In the genomic region with DNA sequence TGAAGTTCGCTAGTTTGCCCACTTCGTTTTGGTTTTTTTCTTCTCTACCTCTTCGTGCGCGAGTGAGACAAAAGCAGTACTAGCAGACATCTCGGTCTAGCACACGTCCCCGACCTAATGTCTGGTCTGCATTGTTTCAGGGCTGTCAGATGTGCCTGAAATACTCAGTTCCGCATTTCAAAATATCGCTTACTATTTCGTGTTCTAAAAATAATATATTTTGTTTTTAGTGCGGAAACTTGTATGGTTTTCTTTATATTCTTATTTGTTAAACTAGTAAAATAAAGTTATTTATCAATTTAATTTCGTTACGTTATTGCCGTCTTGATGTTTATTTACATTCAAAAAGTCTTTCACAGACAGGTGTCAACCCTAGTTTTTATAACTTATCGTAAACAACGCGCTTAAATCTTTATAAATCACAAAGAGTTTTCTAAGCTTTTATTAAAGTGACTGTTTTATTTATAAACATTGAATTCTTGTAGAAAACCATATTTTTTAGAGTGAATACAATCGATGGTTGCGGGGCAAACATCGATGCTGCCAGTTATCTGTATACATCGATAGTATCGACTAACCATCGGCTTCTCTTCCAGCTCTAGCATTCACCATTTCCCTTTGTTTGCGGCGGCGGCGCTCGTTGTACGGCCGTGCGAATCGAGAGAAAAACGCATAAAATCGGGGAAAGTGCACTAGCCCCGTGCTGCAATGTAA, we compare ENCODE assay signal across 1 fruit fly cellular context.
TF ChIP-seq lines count a peak whose summit lies in the region.

No protein-coding gene starts in this region.

TF ChIP-seq in whole organism, embryonic, 481 proteins besides CTCF, POLR2A, EP300 and RAD21 (continued from another document and continues in another):
- no peak for TF ChIP-seq CG9215 (GFP tag; IDR thresholded peaks at IDR 0.05; lab: Robert Waterston, UW)
- no peak for TF ChIP-seq aop (GFP tag; IDR thresholded peaks at IDR 0.05; lab: Robert Waterston, UW)
- no peak; the same call in 1 of the 2 replicates for TF ChIP-seq onecut (GFP tag; IDR thresholded peaks at IDR 0.05; lab: Robert Waterston, UW)
- no peak for TF ChIP-seq crc (GFP tag; optimal IDR thresholded peaks at IDR 0.05; lab: Kevin White, UChicago)
- TF ChIP-seq Lhr (GFP tag; optimal IDR thresholded peaks at IDR 0.05; lab: Kevin White, UChicago) = peak; percentile 8
- TF ChIP-seq CG13894 (tag; optimal IDR thresholded peaks at IDR 0.05; lab: Kevin White, UChicago) = peak; percentile 62
- no peak for TF ChIP-seq CG10565 (GFP tag; optimal IDR thresholded peaks at IDR 0.05; lab: Kevin White, UChicago)
- TF ChIP-seq CG11504 (tag; optimal IDR thresholded peaks at IDR 0.05; lab: Kevin White, UChicago) = peak; percentile 85
- TF ChIP-seq CG14050 (GFP tag; IDR thresholded peaks at IDR 0.05; lab: Robert Waterston, UW) = no peak
- peak; percentile 49 for TF ChIP-seq ERR (GFP tag; optimal IDR thresholded peaks at IDR 0.05; lab: Kevin White, UChicago)
- TF ChIP-seq CG1832 (GFP tag; optimal IDR thresholded peaks at IDR 0.05; lab: Kevin White, UChicago) = peak; percentile 87
- TF ChIP-seq CG7987 (GFP tag; optimal IDR thresholded peaks at IDR 0.05; lab: Kevin White, UChicago) = peak; percentile 33
- TF ChIP-seq sens (GFP tag; lab: Kevin White, UChicago) = peak; percentile 95
- TF ChIP-seq CG31224 (GFP tag; IDR thresholded peaks at IDR 0.05; lab: Robert Waterston, UW) = no peak
- peak; percentile 85 for TF ChIP-seq CG13424 (tag; optimal IDR thresholded peaks at IDR 0.05; lab: Kevin White, UChicago)
- peak; percentile 59 for TF ChIP-seq luna (GFP tag; optimal IDR thresholded peaks at IDR 0.05; lab: Kevin White, UChicago)
- TF ChIP-seq B-H2 (GFP tag; optimal IDR thresholded peaks at IDR 0.05; lab: Kevin White, UChicago) = peak; percentile 65
- peak; percentile 75 for TF ChIP-seq CG10209 (GFP tag; optimal IDR thresholded peaks at IDR 0.05; lab: Kevin White, UChicago)
- TF ChIP-seq jumu (GFP tag; optimal IDR thresholded peaks at IDR 0.05; lab: Kevin White, UChicago) = peak; percentile 2
- TF ChIP-seq C15 (GFP tag; IDR thresholded peaks at IDR 0.05; lab: Robert Waterston, UW) = no peak
- TF ChIP-seq bcd (GFP tag; optimal IDR thresholded peaks at IDR 0.05; lab: Kevin White, UChicago) = peak; percentile 70
- no peak for TF ChIP-seq crol (GFP tag; IDR thresholded peaks at IDR 0.05; lab: Robert Waterston, UW)
- TF ChIP-seq Ets97D (GFP tag; optimal IDR thresholded peaks at IDR 0.05; lab: Kevin White, UChicago) = peak; percentile 86
- peak in 1 of 3 experiments; percentile 76 for TF ChIP-seq lola (GFP tag; optimal IDR thresholded peaks at IDR 0.05; lab: Kevin White, UChicago)
- TF ChIP-seq CG6254 (GFP tag; optimal IDR thresholded peaks at IDR 0.05; lab: Kevin White, UChicago) = peak; percentile 37
- TF ChIP-seq Doc2 (GFP tag; IDR thresholded peaks at IDR 0.05; lab: Robert Waterston, UW) = no peak
- no peak for TF ChIP-seq tgo (GFP tag; IDR thresholded peaks at IDR 0.05; lab: Robert Waterston, UW)
- no peak for TF ChIP-seq gce (GFP tag; IDR thresholded peaks at IDR 0.05; lab: Robert Waterston, UW)
- TF ChIP-seq peb (GFP tag; IDR thresholded peaks at IDR 0.05; lab: Robert Waterston, UW) = no peak
- peak; percentile 48 for TF ChIP-seq CG3407 (GFP tag; optimal IDR thresholded peaks at IDR 0.05; lab: Kevin White, UChicago)
- TF ChIP-seq ftz-f1 (GFP tag; optimal IDR thresholded peaks at IDR 0.05; lab: Kevin White, UChicago) = peak; percentile 47
- TF ChIP-seq ara (GFP tag; IDR thresholded peaks at IDR 0.05; lab: Robert Waterston, UW) = no peak
- TF ChIP-seq Ravus (GFP tag; IDR thresholded peaks at IDR 0.05; lab: Robert Waterston, UW) = no peak
- peak; percentile 81 for TF ChIP-seq Fer2 (tag; optimal IDR thresholded peaks at IDR 0.05; lab: Kevin White, UChicago)
- TF ChIP-seq CG10959 (GFP tag; IDR thresholded peaks at IDR 0.05; lab: Robert Waterston, UW) = no peak
- peak; percentile 2 for TF ChIP-seq CG12744 (GFP tag; optimal IDR thresholded peaks at IDR 0.05; lab: Kevin White, UChicago)
- no peak for TF ChIP-seq Hey (tag; optimal IDR thresholded peaks at IDR 0.05; lab: Kevin White, UChicago)
- no peak for TF ChIP-seq gcm2 (GFP tag; optimal IDR thresholded peaks at IDR 0.05; lab: Kevin White, UChicago)
- no peak for TF ChIP-seq rib (GFP tag; IDR thresholded peaks at IDR 0.05; lab: Robert Waterston, UW)
- no peak for TF ChIP-seq ranshi (GFP tag; IDR thresholded peaks at IDR 0.05; lab: Robert Waterston, UW)
- peak; percentile 57 for TF ChIP-seq gsb-n (tag; optimal IDR thresholded peaks at IDR 0.05; lab: Kevin White, UChicago)
- TF ChIP-seq sens-2 (GFP tag; IDR thresholded peaks at IDR 0.05; lab: Robert Waterston, UW) = no peak
- no peak for TF ChIP-seq CG31365 (tag; optimal IDR thresholded peaks at IDR 0.05; lab: Kevin White, UChicago)
- TF ChIP-seq scrt (GFP tag; optimal IDR thresholded peaks at IDR 0.05; lab: Kevin White, UChicago) = no peak
- TF ChIP-seq ac (GFP tag; optimal IDR thresholded peaks at IDR 0.05; lab: Kevin White, UChicago) = no peak
- no peak for TF ChIP-seq amos (GFP tag; IDR thresholded peaks at IDR 0.05; lab: Robert Waterston, UW; ENCODE audit: partially characterized antibody)
- no peak for TF ChIP-seq Ptx1 (GFP tag; IDR thresholded peaks at IDR 0.05; lab: Robert Waterston, UW)
- TF ChIP-seq CG33213 (GFP tag; optimal IDR thresholded peaks at IDR 0.05; lab: Kevin White, UChicago) = peak; percentile 35
- peak; percentile 89 for TF ChIP-seq CG2678 (tag; optimal IDR thresholded peaks at IDR 0.05; lab: Kevin White, UChicago)
- peak; percentile 10 for TF ChIP-seq btn (GFP tag; optimal IDR thresholded peaks at IDR 0.05; lab: Kevin White, UChicago)
- TF ChIP-seq stc (GFP tag; IDR thresholded peaks at IDR 0.05; lab: Robert Waterston, UW) = no peak
- TF ChIP-seq vnd (GFP tag; IDR thresholded peaks at IDR 0.05; lab: Robert Waterston, UW; ENCODE audit: partially characterized antibody) = no peak
- peak; percentile 13 for TF ChIP-seq oc (tag; optimal IDR thresholded peaks at IDR 0.05; lab: Kevin White, UChicago)
- peak; percentile 16 for TF ChIP-seq CG7786 (GFP tag; optimal IDR thresholded peaks at IDR 0.05; lab: Kevin White, UChicago)
- TF ChIP-seq pho (GFP tag; optimal IDR thresholded peaks at IDR 0.05; lab: Kevin White, UChicago) = peak; percentile 68
- TF ChIP-seq CG11723 (GFP tag; optimal IDR thresholded peaks at IDR 0.05; lab: Kevin White, UChicago) = peak; percentile 2
- peak; percentile 83 for TF ChIP-seq CG8478 (optimal IDR thresholded peaks at IDR 0.05; lab: Kevin White, UChicago)
- TF ChIP-seq sqz (GFP tag; optimal IDR thresholded peaks at IDR 0.05; lab: Kevin White, UChicago) = peak; percentile 41
- TF ChIP-seq CG32772 (GFP tag; IDR thresholded peaks at IDR 0.05; lab: Robert Waterston, UW) = no peak
- TF ChIP-seq Sry-δ (GFP tag; optimal IDR thresholded peaks at IDR 0.05; lab: Kevin White, UChicago) = peak; percentile 94
- peak; percentile 80 for TF ChIP-seq unpg (GFP tag; optimal IDR thresholded peaks at IDR 0.05; lab: Kevin White, UChicago)
- no peak for TF ChIP-seq MBD-R2 (GFP tag; IDR thresholded peaks at IDR 0.05; lab: Robert Waterston, UW)
- no peak for TF ChIP-seq h (optimal IDR thresholded peaks at IDR 0.05; lab: Kevin White, UChicago)
- TF ChIP-seq hkb (optimal IDR thresholded peaks at IDR 0.05; lab: Kevin White, UChicago) = no peak
- no peak for TF ChIP-seq hkb (GFP tag; IDR thresholded peaks at IDR 0.05; lab: Robert Waterston, UW)
- TF ChIP-seq CG10431 (GFP tag; optimal IDR thresholded peaks at IDR 0.05; lab: Kevin White, UChicago) = peak; percentile 68
- TF ChIP-seq CG2116 (GFP tag; optimal IDR thresholded peaks at IDR 0.05; lab: Kevin White, UChicago) = peak; percentile 78
- TF ChIP-seq CG13775 (GFP tag; optimal IDR thresholded peaks at IDR 0.05; lab: Kevin White, UChicago) = peak; percentile 83
- peak; percentile 73 for TF ChIP-seq Abd-B (GFP tag; optimal IDR thresholded peaks at IDR 0.05; lab: Kevin White, UChicago)
- TF ChIP-seq D19A (tag; optimal IDR thresholded peaks at IDR 0.05; lab: Kevin White, UChicago) = peak; percentile 64
- TF ChIP-seq so (GFP tag; IDR thresholded peaks at IDR 0.05; lab: Robert Waterston, UW) = no peak
- no peak for TF ChIP-seq sna (GFP tag; IDR thresholded peaks at IDR 0.05; lab: Robert Waterston, UW; ENCODE audit: partially characterized antibody)
- TF ChIP-seq wor (GFP tag; IDR thresholded peaks at IDR 0.05; lab: Robert Waterston, UW) = no peak
- TF ChIP-seq CG1233 (GFP tag; optimal IDR thresholded peaks at IDR 0.05; lab: Kevin White, UChicago) = peak; percentile 73
- TF ChIP-seq Lpt (GFP tag; optimal IDR thresholded peaks at IDR 0.05; lab: Kevin White, UChicago) = no peak
- no peak for TF ChIP-seq cas (GFP tag; IDR thresholded peaks at IDR 0.05; lab: Robert Waterston, UW)
- TF ChIP-seq CG10979 (tag; optimal IDR thresholded peaks at IDR 0.05; lab: Kevin White, UChicago) = peak; percentile 71
- peak; percentile 6 to 55 for TF ChIP-seq Pdp1 (GFP tag; optimal IDR thresholded peaks at IDR 0.05; lab: Kevin White, UChicago)
- TF ChIP-seq Gug (GFP tag; IDR thresholded peaks at IDR 0.05; lab: Robert Waterston, UW) = peak; percentile 59; the same call in 3 of the 4 replicates
- no peak for TF ChIP-seq Trl (optimal IDR thresholded peaks at IDR 0.05; lab: Kevin White, UChicago)
- peak; percentile 65 for TF ChIP-seq Trl (GFP tag; optimal IDR thresholded peaks at IDR 0.05; lab: Kevin White, UChicago)
- TF ChIP-seq twi (tag; optimal IDR thresholded peaks at IDR 0.05; lab: Kevin White, UChicago) = peak; percentile 8
- peak; percentile 38 for TF ChIP-seq zen (tag; optimal IDR thresholded peaks at IDR 0.05; lab: Kevin White, UChicago)
- TF ChIP-seq H2.0 (GFP tag; IDR thresholded peaks at IDR 0.05; lab: Robert Waterston, UW) = no peak
- TF ChIP-seq Dll (GFP tag; IDR thresholded peaks at IDR 0.05; lab: Robert Waterston, UW; ENCODE audit: partially characterized antibody) = no peak
- TF ChIP-seq CG11085 (GFP tag; IDR thresholded peaks at IDR 0.05; lab: Robert Waterston, UW) = no peak
- TF ChIP-seq CG16863 (GFP tag; optimal IDR thresholded peaks at IDR 0.05; lab: Kevin White, UChicago) = peak; percentile 56
- peak; percentile 56 for TF ChIP-seq CG4424 (GFP tag; optimal IDR thresholded peaks at IDR 0.05; lab: Kevin White, UChicago)
- no peak for TF ChIP-seq eve (GFP tag; optimal IDR thresholded peaks at IDR 0.05; lab: Kevin White, UChicago)
- TF ChIP-seq CG6791 (GFP tag; IDR thresholded peaks at IDR 0.05; lab: Robert Waterston, UW; ENCODE audit: partially characterized antibody) = no peak
- TF ChIP-seq yki (optimal IDR thresholded peaks at IDR 0.05; lab: Kevin White, UChicago) = no peak
- TF ChIP-seq CG18764 (GFP tag; optimal IDR thresholded peaks at IDR 0.05; lab: Kevin White, UChicago) = no peak
- TF ChIP-seq da (GFP tag; optimal IDR thresholded peaks at IDR 0.05; lab: Kevin White, UChicago) = peak; percentile 41
- no peak for TF ChIP-seq p53 (GFP tag; optimal IDR thresholded peaks at IDR 0.05; lab: Kevin White, UChicago)
- peak; percentile 80 for TF ChIP-seq lab (GFP tag; optimal IDR thresholded peaks at IDR 0.05; lab: Kevin White, UChicago)
- TF ChIP-seq CG11398 (GFP tag; optimal IDR thresholded peaks at IDR 0.05; lab: Kevin White, UChicago) = peak; percentile 49
- no peak for TF ChIP-seq CG17328 (GFP tag; IDR thresholded peaks at IDR 0.05; lab: Robert Waterston, UW)
- peak; percentile 31 for TF ChIP-seq Dad (GFP tag; optimal IDR thresholded peaks at IDR 0.05; lab: Kevin White, UChicago)
- no peak for TF ChIP-seq CG5180 (GFP tag; optimal IDR thresholded peaks at IDR 0.05; lab: Kevin White, UChicago)
- peak; percentile 40 for TF ChIP-seq Sin3A (optimal IDR thresholded peaks at IDR 0.05; lab: Kevin White, UChicago)
- TF ChIP-seq CG4854 (GFP tag; optimal IDR thresholded peaks at IDR 0.05; lab: Kevin White, UChicago) = peak; percentile 48
- TF ChIP-seq CG16815 (GFP tag; optimal IDR thresholded peaks at IDR 0.05; lab: Kevin White, UChicago) = peak; percentile 64
- TF ChIP-seq abd-A (tag; optimal IDR thresholded peaks at IDR 0.05; lab: Kevin White, UChicago) = no peak
- no peak for TF ChIP-seq bigmax (GFP tag; optimal IDR thresholded peaks at IDR 0.05; lab: Kevin White, UChicago)
- TF ChIP-seq YL-1 (GFP tag; optimal IDR thresholded peaks at IDR 0.05; lab: Kevin White, UChicago) = peak; percentile 59
- peak; percentile 83 for TF ChIP-seq CG8924 (tag; optimal IDR thresholded peaks at IDR 0.05; lab: Kevin White, UChicago)
- TF ChIP-seq CG4820 (GFP tag; optimal IDR thresholded peaks at IDR 0.05; lab: Kevin White, UChicago) = peak; percentile 49
- peak; percentile 36 for TF ChIP-seq CG30020 (tag; optimal IDR thresholded peaks at IDR 0.05; lab: Kevin White, UChicago)
- no peak for TF ChIP-seq Nf-YA (GFP tag; IDR thresholded peaks at IDR 0.05; lab: Robert Waterston, UW)
- no peak for TF ChIP-seq dysf (GFP tag; IDR thresholded peaks at IDR 0.05; lab: Robert Waterston, UW)
- peak; percentile 14 for TF ChIP-seq CG9876 (GFP tag; optimal IDR thresholded peaks at IDR 0.05; lab: Kevin White, UChicago)
- TF ChIP-seq grau (tag; optimal IDR thresholded peaks at IDR 0.05; lab: Kevin White, UChicago) = peak; percentile 82
- TF ChIP-seq dmrt99B (tag; optimal IDR thresholded peaks at IDR 0.05; lab: Kevin White, UChicago) = peak; percentile 74
- TF ChIP-seq CG7839 (tag; optimal IDR thresholded peaks at IDR 0.05; lab: Kevin White, UChicago) = peak; percentile 80
- TF ChIP-seq Meics (GFP tag; optimal IDR thresholded peaks at IDR 0.05; lab: Kevin White, UChicago) = peak; percentile 77
- TF ChIP-seq Ada2b (GFP tag; IDR thresholded peaks at IDR 0.05; lab: Robert Waterston, UW) = no peak
- TF ChIP-seq jigr1 (GFP tag; IDR thresholded peaks at IDR 0.05; lab: Robert Waterston, UW) = no peak
- TF ChIP-seq Fer1 (GFP tag; optimal IDR thresholded peaks at IDR 0.05; lab: Kevin White, UChicago) = peak; percentile 61
- TF ChIP-seq row (GFP tag; IDR thresholded peaks at IDR 0.05; lab: Robert Waterston, UW) = no peak
- no peak for TF ChIP-seq CG13123 (GFP tag; optimal IDR thresholded peaks at IDR 0.05; lab: Kevin White, UChicago)
- no peak for TF ChIP-seq Atf-2 (GFP tag; optimal IDR thresholded peaks at IDR 0.05; lab: Kevin White, UChicago)
- TF ChIP-seq CG18262 (tag; optimal IDR thresholded peaks at IDR 0.05; lab: Kevin White, UChicago) = peak; percentile 84
- no peak for TF ChIP-seq CG8765 (GFP tag; IDR thresholded peaks at IDR 0.05; lab: Robert Waterston, UW)
- peak; percentile 33 for TF ChIP-seq Myb (GFP tag; optimal IDR thresholded peaks at IDR 0.05; lab: Kevin White, UChicago)
- TF ChIP-seq Hr3 (GFP tag; optimal IDR thresholded peaks at IDR 0.05; lab: Kevin White, UChicago) = peak; percentile 68
- peak; percentile 65 for TF ChIP-seq cwo (GFP tag; optimal IDR thresholded peaks at IDR 0.05; lab: Kevin White, UChicago)
- TF ChIP-seq CG8290 (GFP tag; optimal IDR thresholded peaks at IDR 0.05; lab: Kevin White, UChicago) = no peak
- peak in 1 of 2 experiments; percentile 79 for TF ChIP-seq CG8290 (tag; optimal IDR thresholded peaks at IDR 0.05; lab: Kevin White, UChicago)
